Worm (Caenorhabditis elegans): Measurements from ENCODE around the gene F49A5.10.

Gene F49A5.10

ce11 chrV:16882260-16882918 lies 7.3 kb downstream of the F49A5.10 start, which contains the start of the genes F09C6.11 and F09C6.12:
Gene F09C6.11, minus strand, starts transcription at chrV:16882310.
Gene F09C6.12, plus strand, starts transcription at chrV:16882868.
- no peak for TF ChIP-seq ceh-43 (GFP tag; optimal IDR thresholded peaks at IDR 0.05)
- no peak for TF ChIP-seq ces-1 (GFP tag; optimal IDR thresholded peaks at IDR 0.05)
- TF ChIP-seq ztf-11 (tag; optimal IDR thresholded peaks at IDR 0.05) = no peak
- TF ChIP-seq nhr-237 (tag; optimal IDR thresholded peaks at IDR 0.05) = no peak
- no peak for TF ChIP-seq sptf-1 (tag; optimal IDR thresholded peaks at IDR 0.05)
- TF ChIP-seq unc-39 (tag; optimal IDR thresholded peaks at IDR 0.05) = no peak
- no peak for TF ChIP-seq M03D4.4 (tag; optimal IDR thresholded peaks at IDR 0.05)
- TF ChIP-seq zip-8 (tag; optimal IDR thresholded peaks at IDR 0.05) = no peak
- TF ChIP-seq ceh-83 (GFP tag; optimal IDR thresholded peaks at IDR 0.05) = no peak
- no peak for TF ChIP-seq snpc-4 (tag; optimal IDR thresholded peaks at IDR 0.05)
- TF ChIP-seq nhr-76 (tag; optimal IDR thresholded peaks at IDR 0.05) = no peak
- no peak for TF ChIP-seq bed-3 (GFP tag; optimal IDR thresholded peaks at IDR 0.05)
- no peak for TF ChIP-seq mep-1 (tag; optimal IDR thresholded peaks at IDR 0.05)
- TF ChIP-seq lin-13 (tag; optimal IDR thresholded peaks at IDR 0.05) = no peak

ce11 chrV:16884744-16885143 lies 9.7 kb downstream of the F49A5.10 start, which contains the start of gene F09C6.13:
Gene F09C6.13, plus strand, starts transcription at chrV:16885044.
- TF ChIP-seq mep-1 (tag; optimal IDR thresholded peaks at IDR 0.05) (no peak), ztf-11 (tag; optimal IDR thresholded peaks at IDR 0.05) (no peak), unc-62 (GFP tag; optimal IDR thresholded peaks at IDR 0.05) (no peak)

ce11 chrV:16888788-16889325 lies 13.8 kb downstream of the F49A5.10 start, which contains the start of the genes ifas-2 and fbxa-44:
Gene ifas-2, minus strand, starts transcription at chrV:16888888.
Gene fbxa-44, plus strand, starts transcription at chrV:16889275.
- no peak for TF ChIP-seq pha-4 (tag; optimal IDR thresholded peaks at IDR 0.05)
- TF ChIP-seq sem-2 (GFP tag; optimal IDR thresholded peaks at IDR 0.05) = no peak
- no peak for TF ChIP-seq cnd-1 (tag; optimal IDR thresholded peaks at IDR 0.05)
- no peak for TF ChIP-seq ces-1 (GFP tag; optimal IDR thresholded peaks at IDR 0.05)
- no peak for TF ChIP-seq elt-1 (tag; optimal IDR thresholded peaks at IDR 0.05; ENCODE audit: borderline replicate concordance, insufficient read depth)
- no peak for TF ChIP-seq hlh-1 (tag; optimal IDR thresholded peaks at IDR 0.05)
- TF ChIP-seq ceh-39 (tag; optimal IDR thresholded peaks at IDR 0.05) = no peak

ce11 chrV:16893440-16893839 lies 18.4 kb downstream of the F49A5.10 start, which contains the start of gene F09C6.15:
Gene F09C6.15, plus strand, starts transcription at chrV:16893740.
- no peak for TF ChIP-seq blmp-1 (tag; optimal IDR thresholded peaks at IDR 0.05)
- TF ChIP-seq flh-1 (GFP tag; optimal IDR thresholded peaks at IDR 0.05) = no peak
- no peak for TF ChIP-seq M03D4.4 (tag; optimal IDR thresholded peaks at IDR 0.05)
- TF ChIP-seq ceh-83 (GFP tag; optimal IDR thresholded peaks at IDR 0.05) = no peak
- TF ChIP-seq nhr-237 (tag; optimal IDR thresholded peaks at IDR 0.05) = no peak
- TF ChIP-seq bed-3 (GFP tag; optimal IDR thresholded peaks at IDR 0.05) = no peak
- no peak for TF ChIP-seq sptf-1 (tag; optimal IDR thresholded peaks at IDR 0.05)
- TF ChIP-seq nhr-12 (tag; optimal IDR thresholded peaks at IDR 0.05) = no peak
- TF ChIP-seq ceh-43 (GFP tag; optimal IDR thresholded peaks at IDR 0.05) = no peak
- TF ChIP-seq nhr-2 (tag; optimal IDR thresholded peaks at IDR 0.05) = no peak
- no peak for TF ChIP-seq mep-1 (tag; optimal IDR thresholded peaks at IDR 0.05)
- TF ChIP-seq elt-3 (tag; optimal IDR thresholded peaks at IDR 0.05) = no peak
- no peak for TF ChIP-seq ham-2 (GFP tag; optimal IDR thresholded peaks at IDR 0.05)
- no peak for TF ChIP-seq drap-1 (GFP tag; optimal IDR thresholded peaks at IDR 0.05)
- no peak for TF ChIP-seq ces-1 (GFP tag; optimal IDR thresholded peaks at IDR 0.05)
- TF ChIP-seq tbx-8 (GFP tag; optimal IDR thresholded peaks at IDR 0.05) = no peak
- no peak for TF ChIP-seq sem-2 (GFP tag; optimal IDR thresholded peaks at IDR 0.05)
- TF ChIP-seq cnd-1 (tag; optimal IDR thresholded peaks at IDR 0.05) = no peak

ce11 chrV:16899355-16899754 lies 24.3 kb downstream of the F49A5.10 start, which contains the start of gene fbxa-45:
Gene fbxa-45, minus strand, starts transcription at chrV:16899455.
- TF ChIP-seq ztf-11 (tag; optimal IDR thresholded peaks at IDR 0.05) (no peak), lin-32 (GFP tag; optimal IDR thresholded peaks at IDR 0.05) (no peak), ceh-39 (tag; optimal IDR thresholded peaks at IDR 0.05) (no peak), zip-8 (tag; optimal IDR thresholded peaks at IDR 0.05) (no peak), bed-3 (GFP tag; optimal IDR thresholded peaks at IDR 0.05) (no peak), nhr-12 (tag; optimal IDR thresholded peaks at IDR 0.05) (no peak), sem-2 (GFP tag; optimal IDR thresholded peaks at IDR 0.05) (no peak), mep-1 (tag; optimal IDR thresholded peaks at IDR 0.05) (no peak), nhr-28 (tag; optimal IDR thresholded peaks at IDR 0.05) (no peak)
